Fruit fly (Drosophila melanogaster) whole organism, wandering third instar larva: Measurements from ENCODE around the gene bbg.

Experiments
- Abd-B ChIP-seq: fragments of >200 bp; optimal IDR thresholded peaks from 2 replicates; lab custom pipeline; 2017; ENCODE audit warnings: missing biosample characterization, missing genetic modification characterization
- CG32264 ChIP-seq: fragments of 200-800 bp; sonication (Bioruptor generic); optimal IDR thresholded peaks from 2 replicates; lab custom pipeline; 2016; ENCODE audit warnings: missing biosample characterization, missing genetic modification characterization
- CG9705 ChIP-seq: fragments of 200-800 bp; sonication (Bioruptor generic); optimal IDR thresholded peaks from 2 replicates; lab custom pipeline; 2018; ENCODE audit warnings: missing biosample characterization, mild to moderate bottlenecking, missing genetic modification characterization
- CrebA ChIP-seq: fragments of 200-800 bp; sonication (Bioruptor generic); optimal IDR thresholded peaks from 2 replicates; lab custom pipeline; 2016; ENCODE audit warnings: missing biosample characterization, mild to moderate bottlenecking, missing genetic modification characterization, borderline replicate concordance
- Dfd ChIP-seq: fragments of >200 bp; optimal IDR thresholded peaks from 2 replicates; lab custom pipeline; 2017; ENCODE audit warnings: missing biosample characterization, missing genetic modification characterization
- Dif ChIP-seq: fragments of 200-275, 200-300 bp; sonication (Bioruptor generic); optimal IDR thresholded peaks from 2 replicates; lab custom pipeline; 2018; ENCODE audit warnings: missing biosample characterization, missing genetic modification characterization; ENCODE audit not compliant: partially characterized antibody
- GATAd ChIP-seq: sonication (Bioruptor generic); optimal IDR thresholded peaks from 2 replicates; lab custom pipeline; 2016; ENCODE audit warnings: missing biosample characterization, missing genetic modification characterization
- HLH106 ChIP-seq: fragments of 200-800 bp; optimal IDR thresholded peaks from 3 replicates; lab custom pipeline; 2019; ENCODE audit warnings: missing biosample characterization, mild to moderate bottlenecking, missing genetic modification characterization, moderate library complexity
- Hnf4 ChIP-seq: fragments of 200-800 bp; sonication (Bioruptor generic); optimal IDR thresholded peaks from 2 replicates; lab custom pipeline; 2016; ENCODE audit warnings: missing biosample characterization, mild to moderate bottlenecking, missing genetic modification characterization
- Hr78 ChIP-seq: fragments of >200 bp; optimal IDR thresholded peaks from 2 replicates; lab custom pipeline; 2017; ENCODE audit warnings: missing biosample characterization, missing genetic modification characterization
- Hr83 ChIP-seq: fragments of 200-300 bp; sonication (Bioruptor generic); optimal IDR thresholded peaks from 2 replicates; lab custom pipeline; 2016; ENCODE audit warnings: missing biosample characterization, mild to moderate bottlenecking, missing genetic modification characterization, moderate library complexity; ENCODE audit not compliant: poor library complexity, severe bottlenecking
- Jra ChIP-seq: sonication (Bioruptor generic); optimal IDR thresholded peaks from 2 replicates; lab custom pipeline; 2016; ENCODE audit warnings: missing biosample characterization, missing genetic modification characterization
- Mio ChIP-seq: sonication (Bioruptor generic); optimal IDR thresholded peaks from 2 replicates; lab custom pipeline; 2016; ENCODE audit warnings: missing biosample characterization, missing genetic modification characterization
- Myc ChIP-seq: fragments of >200 bp; optimal IDR thresholded peaks from 2 replicates; lab custom pipeline; 2017
- N ChIP-seq: fragments of >200 bp; optimal IDR thresholded peaks from 2 replicates; lab custom pipeline; 2018; ENCODE audit warnings: missing biosample characterization, missing external identifiers, missing genetic modification characterization
- OdsH ChIP-seq: fragments of 200-800 bp; sonication (Bioruptor generic); optimal IDR thresholded peaks from 2 replicates; lab custom pipeline; 2016; ENCODE audit warnings: missing biosample characterization, mild to moderate bottlenecking, missing genetic modification characterization
- Rel ChIP-seq, 2 experiments: fragments of 200-800 bp; sonication (Bioruptor generic) in 1 of 2; optimal IDR thresholded peaks; 2 replicates in 1 of 2; 3 replicates in 1 of 2; lab custom pipeline; 2016 to 2019; ENCODE audit warnings: mild to moderate bottlenecking in 2 of 2, missing biosample characterization in 2 of 2, missing genetic modification characterization in 2 of 2, moderate library complexity in 1 of 2
- Sp1 ChIP-seq: fragments of 200-800 bp; sonication (Bioruptor generic); optimal IDR thresholded peaks from 3 replicates; lab custom pipeline; 2019; ENCODE audit warnings: missing biosample characterization, mild to moderate bottlenecking, missing genetic modification characterization, moderate library complexity
- Vsx2 ChIP-seq: fragments of 200-300, 225-300 bp; sonication (Bioruptor generic); optimal IDR thresholded peaks from 2 replicates; lab custom pipeline; 2018; ENCODE audit warnings: missing biosample characterization, missing genetic modification characterization; ENCODE audit not compliant: partially characterized antibody
- br ChIP-seq: fragments of 200-800 bp; sonication (Bioruptor generic); optimal IDR thresholded peaks from 2 replicates; lab custom pipeline; 2016; ENCODE audit warnings: missing biosample characterization, missing genetic modification characterization
- brk ChIP-seq: fragments of 200-800 bp; sonication (Bioruptor generic); optimal IDR thresholded peaks from 2 replicates; lab custom pipeline; 2016; ENCODE audit warnings: missing biosample characterization, mild to moderate bottlenecking, missing genetic modification characterization
- dl ChIP-seq, 2 experiments: fragments of 175-275, 200-275 bp in 1 of 2; fragments of 200-275 bp in 1 of 2; sonication (Bioruptor generic); optimal IDR thresholded peaks; lab custom pipeline; 2018; ENCODE audit warnings: mild to moderate bottlenecking in 2 of 2, missing biosample characterization in 2 of 2, missing genetic modification characterization in 2 of 2, moderate library complexity in 2 of 2; ENCODE audit not compliant: partially characterized antibody in 2 of 2, insufficient read depth in 1 of 2
- dmrt93B ChIP-seq: fragments of 200-800 bp; sonication (Bioruptor generic); optimal IDR thresholded peaks from 2 replicates; lab custom pipeline; 2018; ENCODE audit warnings: missing biosample characterization, mild to moderate bottlenecking, missing genetic modification characterization
- dsf ChIP-seq: sonication (Bioruptor generic); optimal IDR thresholded peaks from 2 replicates; lab custom pipeline; 2016; ENCODE audit warnings: missing biosample characterization, missing genetic modification characterization, borderline replicate concordance
- ey ChIP-seq: fragments of 200-800 bp; sonication (Bioruptor generic); optimal IDR thresholded peaks from 2 replicates; lab custom pipeline; 2016; ENCODE audit warnings: missing biosample characterization, missing genetic modification characterization
- foxo ChIP-seq, 2 experiments: fragments of 200-800 bp; sonication (Bioruptor generic); optimal IDR thresholded peaks; 2 replicates in 1 of 2; 3 replicates in 1 of 2; lab custom pipeline; 2016 to 2017; ENCODE audit warnings: missing biosample characterization in 2 of 2, missing genetic modification characterization in 2 of 2
- fru ChIP-seq: fragments of 200-800 bp; sonication (Bioruptor generic); optimal IDR thresholded peaks from 3 replicates; lab custom pipeline; 2016; ENCODE audit warnings: missing biosample characterization, mild to moderate bottlenecking, missing genetic modification characterization
- h ChIP-seq: fragments of 200-800 bp; sonication (Bioruptor generic); optimal IDR thresholded peaks from 3 replicates; lab custom pipeline; 2016; ENCODE audit warnings: missing biosample characterization, mild to moderate bottlenecking, missing genetic modification characterization
- jim ChIP-seq: fragments of 175-275, 200-325 bp; sonication (Bioruptor generic); optimal IDR thresholded peaks from 2 replicates; lab custom pipeline; 2016; ENCODE audit warnings: missing biosample characterization, mild to moderate bottlenecking, missing genetic modification characterization
- lola ChIP-seq: fragments of >200 bp; optimal IDR thresholded peaks from 2 replicates; lab custom pipeline; 2017; ENCODE audit warnings: missing biosample characterization, missing genetic modification characterization
- pan ChIP-seq: fragments of >200 bp; optimal IDR thresholded peaks from 2 replicates; lab custom pipeline; 2017
- psq ChIP-seq: fragments of 200-800 bp; sonication (Bioruptor generic); optimal IDR thresholded peaks from 3 replicates; lab custom pipeline; 2017; ENCODE audit warnings: missing biosample characterization, mild to moderate bottlenecking, missing genetic modification characterization, moderate library complexity
- rgr ChIP-seq: fragments of 200-800 bp; sonication (Bioruptor generic); optimal IDR thresholded peaks from 3 replicates; lab custom pipeline; 2016; ENCODE audit warnings: missing biosample characterization, mild to moderate bottlenecking, missing genetic modification characterization
- sage ChIP-seq: fragments of 200-800 bp; sonication (Bioruptor generic); optimal IDR thresholded peaks from 2 replicates; lab custom pipeline; 2016; ENCODE audit warnings: missing biosample characterization, mild to moderate bottlenecking, missing genetic modification characterization
- tai ChIP-seq: sonication (Bioruptor generic); optimal IDR thresholded peaks from 2 replicates; lab custom pipeline; 2016; ENCODE audit warnings: missing biosample characterization, missing genetic modification characterization
- usp ChIP-seq: fragments of >200 bp; optimal IDR thresholded peaks from 2 replicates; lab custom pipeline; 2017; ENCODE audit warnings: missing biosample characterization, missing genetic modification characterization
- woc ChIP-seq: sonication (Bioruptor generic); optimal IDR thresholded peaks from 2 replicates; lab custom pipeline; 2016; ENCODE audit warnings: missing biosample characterization, mild to moderate bottlenecking, missing genetic modification characterization

The bbg gene

DNA sequence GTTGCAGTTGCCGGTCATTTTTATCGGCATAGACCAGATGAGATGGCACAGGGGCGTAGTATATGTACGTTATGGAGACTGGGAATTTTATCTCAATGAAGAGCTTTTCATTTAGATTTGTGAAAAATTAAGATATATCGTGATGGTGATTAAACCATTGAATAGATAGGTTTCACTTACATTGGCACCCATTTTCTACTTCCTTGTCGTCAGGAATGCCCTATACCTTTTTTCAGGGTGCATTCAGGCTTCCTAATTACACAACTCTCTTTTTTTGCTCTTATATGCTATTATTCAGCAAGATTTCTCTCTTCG, 16.8 kb upstream of the bbg start:
- TF ChIP-seq h (peak; percentile 42), dsf (GFP tag; lab: Kevin White, UChicago) (no peak), ey (peak; percentile 55), Myc (lab: Kevin White, UChicago) (no peak), HLH106 (tag; lab: Kevin White, UChicago) (no peak), psq (GFP tag; lab: Kevin White, UChicago) (peak; percentile 10), Jra (GFP tag; lab: Kevin White, UChicago) (no peak), CG32264 (GFP tag; lab: Kevin White, UChicago) (no peak), Sp1 (peak; percentile 15), rgr (GFP tag; lab: Kevin White, UChicago) (peak; percentile 38), Mio (GFP tag; lab: Kevin White, UChicago) (no peak), CrebA (GFP tag; lab: Kevin White, UChicago) (no peak), Hnf4 (GFP tag; lab: Kevin White, UChicago) (no peak), Abd-B (GFP tag; lab: Kevin White, UChicago) (no peak), sage (no peak), fru (GFP tag; lab: Kevin White, UChicago) (peak; percentile 59), Dfd (GFP tag; lab: Kevin White, UChicago) (no peak), foxo (GFP tag; optimal IDR thresholded peaks at IDR 0.05; lab: Kevin White, UChicago) (peak in 1 of 2 experiments; percentile 61), Rel (GFP tag; optimal IDR thresholded peaks at IDR 0.05; lab: Kevin White, UChicago) (no peak), Rel (tag; optimal IDR thresholded peaks at IDR 0.05; lab: Kevin White, UChicago) (no peak), woc (GFP tag; lab: Kevin White, UChicago) (no peak), N (no peak), lola (no peak)

DNA sequence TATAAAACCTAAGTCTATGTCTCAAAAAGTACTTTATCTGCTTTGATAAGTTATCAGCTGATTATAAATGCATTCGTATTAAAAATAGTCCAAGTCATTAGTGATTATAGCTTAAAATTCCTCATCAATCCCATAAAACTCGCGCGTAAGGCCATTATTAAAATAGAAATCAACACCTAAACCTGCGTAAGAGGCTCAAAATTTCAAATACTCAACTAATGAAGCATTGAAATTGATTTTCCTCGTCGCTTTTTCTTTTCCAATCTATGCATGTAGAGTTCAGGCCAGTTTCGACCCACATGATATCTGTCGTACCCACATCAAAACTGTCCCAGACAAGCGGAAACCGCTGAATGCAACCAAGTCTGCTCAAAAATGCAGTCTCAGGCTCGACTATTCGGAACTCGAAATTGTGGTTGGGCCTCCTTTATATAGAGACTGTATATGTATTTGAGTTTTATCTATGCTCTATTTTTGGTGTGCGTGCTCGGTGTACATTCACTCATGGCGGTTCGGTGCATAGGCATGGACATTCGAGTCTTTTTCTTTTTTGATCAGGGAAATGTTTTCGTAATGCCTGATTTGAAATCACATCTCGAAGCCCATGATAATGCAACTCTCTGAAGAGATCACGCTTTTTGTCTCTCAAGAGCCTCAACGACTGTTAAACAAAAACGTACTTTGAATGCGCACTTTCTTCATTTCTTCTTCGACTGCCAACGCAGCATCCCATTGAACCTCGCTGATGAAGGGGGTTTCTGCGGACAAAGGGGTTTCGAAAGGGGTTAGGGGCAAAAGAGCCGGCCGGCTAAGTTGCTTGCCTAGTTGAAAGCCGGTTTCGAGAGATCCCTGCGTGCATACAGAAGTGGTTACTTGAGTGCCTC, 16.2 kb upstream of the bbg start:
- no peak for TF ChIP-seq Hr83 (GFP tag; lab: Kevin White, UChicago)
- TF ChIP-seq Hnf4 (GFP tag; lab: Kevin White, UChicago), result no peak
- no peak for TF ChIP-seq ey
- no peak for TF ChIP-seq fru (GFP tag; lab: Kevin White, UChicago)
- no peak for TF ChIP-seq GATAd
- no peak for TF ChIP-seq Rel (GFP tag; optimal IDR thresholded peaks at IDR 0.05; lab: Kevin White, UChicago)
- TF ChIP-seq Rel (tag; optimal IDR thresholded peaks at IDR 0.05; lab: Kevin White, UChicago), result no peak

DNA sequence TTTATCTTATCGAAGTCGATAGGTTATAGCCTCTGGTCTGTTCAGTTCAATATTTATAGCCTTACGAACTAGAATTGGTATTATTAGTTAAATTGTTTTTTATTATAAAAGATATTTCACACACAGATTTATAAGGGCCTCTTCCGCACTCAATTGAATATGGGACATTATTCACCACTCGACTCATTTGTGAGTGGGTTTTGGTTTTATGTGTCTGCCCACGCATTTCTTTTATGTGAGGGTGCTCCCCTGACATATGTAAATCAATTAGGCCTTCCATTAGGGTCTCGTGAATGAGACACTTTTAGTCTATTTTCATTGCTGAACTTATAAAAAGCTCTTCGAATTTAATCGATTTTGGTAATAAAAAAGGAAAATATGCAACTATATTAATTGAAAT, 15.5 kb upstream of the bbg start:
- TF ChIP-seq lola (no peak), rgr (GFP tag; lab: Kevin White, UChicago) (no peak), HLH106 (tag; lab: Kevin White, UChicago) (no peak), br (GFP tag; lab: Kevin White, UChicago) (no peak), psq (GFP tag; lab: Kevin White, UChicago) (no peak), GATAd (no peak), Hnf4 (GFP tag; lab: Kevin White, UChicago) (no peak), N (no peak), Jra (GFP tag; lab: Kevin White, UChicago) (no peak), CG9705 (no peak), OdsH (GFP tag; lab: Kevin White, UChicago) (no peak)

DNA sequence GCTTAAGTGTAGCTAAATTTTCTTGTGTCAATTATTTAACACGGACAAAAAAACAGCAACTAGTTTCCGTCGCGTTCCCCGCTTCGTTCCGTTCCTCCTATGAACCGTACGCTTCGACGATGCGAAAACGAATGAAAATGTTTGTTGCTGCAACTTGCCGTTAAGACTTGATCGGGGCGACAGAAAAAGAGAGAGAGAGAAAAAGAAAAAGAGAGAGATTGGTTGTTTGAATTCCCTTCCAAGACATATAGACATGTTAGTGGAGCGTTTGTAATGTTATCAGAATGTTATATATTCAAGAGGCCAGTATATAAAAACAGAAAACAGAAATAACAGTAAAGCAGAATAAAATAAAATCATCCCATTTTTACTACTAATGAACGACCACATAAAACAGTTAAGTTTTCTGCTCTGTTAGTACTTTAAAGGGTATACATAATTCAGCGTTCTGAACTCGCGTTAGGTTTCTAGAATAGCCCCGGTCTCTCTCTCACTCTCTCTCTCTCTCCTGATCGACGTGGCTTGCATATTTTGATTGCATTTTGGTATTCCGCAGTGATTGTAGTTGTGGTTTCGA, 14.9 kb upstream of the bbg start, which contains the start of gene Gbs-70E:
TSS of gene Gbs-70E (minus strand) at position 137 of the 577 bp plus-strand sequence.
- TF ChIP-seq dsf (GFP tag; lab: Kevin White, UChicago), result peak; percentile 76
- peak; percentile 94 for TF ChIP-seq brk
- peak; percentile 69 for TF ChIP-seq sage
- peak; percentile 71 for TF ChIP-seq Rel (GFP tag; optimal IDR thresholded peaks at IDR 0.05; lab: Kevin White, UChicago)
- peak; percentile 85 for TF ChIP-seq Rel (tag; optimal IDR thresholded peaks at IDR 0.05; lab: Kevin White, UChicago)
- peak; percentile 97 for TF ChIP-seq h
- no peak for TF ChIP-seq lola
- TF ChIP-seq Jra (GFP tag; lab: Kevin White, UChicago), result peak; percentile 94
- TF ChIP-seq Vsx2 (GFP tag; lab: Kevin White, UChicago), result peak; percentile 51
- no peak for TF ChIP-seq N
- TF ChIP-seq usp (GFP tag; lab: Kevin White, UChicago), result no peak
- TF ChIP-seq dl (GFP tag; optimal IDR thresholded peaks at IDR 0.05; lab: Kevin White, UChicago; ENCODE audit: insufficient read depth in 1 of 2, partially characterized antibody in 2 of 2), result peak in 1 of 2 experiments; percentile 44
- TF ChIP-seq jim, result no peak
- no peak for TF ChIP-seq Hr78 (GFP tag; lab: Kevin White, UChicago)
- TF ChIP-seq CG32264 (GFP tag; lab: Kevin White, UChicago), result peak; percentile 81
- peak; percentile 9 for TF ChIP-seq GATAd
- peak; percentile 78 for TF ChIP-seq tai (GFP tag; lab: Kevin White, UChicago)
- TF ChIP-seq CG9705, result peak; percentile 87
- TF ChIP-seq Abd-B (GFP tag; lab: Kevin White, UChicago), result no peak
- TF ChIP-seq HLH106 (tag; lab: Kevin White, UChicago), result peak; percentile 94
- TF ChIP-seq br (GFP tag; lab: Kevin White, UChicago), result peak; percentile 95
- peak; percentile 92 for TF ChIP-seq psq (GFP tag; lab: Kevin White, UChicago)
- no peak for TF ChIP-seq pan (lab: Kevin White, UChicago)
- TF ChIP-seq woc (GFP tag; lab: Kevin White, UChicago), result peak; percentile 99
- peak; percentile 55 for TF ChIP-seq Dif (GFP tag; lab: Kevin White, UChicago)
- TF ChIP-seq Hnf4 (GFP tag; lab: Kevin White, UChicago), result peak; percentile 95
- TF ChIP-seq OdsH (GFP tag; lab: Kevin White, UChicago), result peak; percentile 97
- peak; percentile 76 for TF ChIP-seq dmrt93B (GFP tag; lab: Kevin White, UChicago)
- TF ChIP-seq Sp1, result peak; percentile 96
- peak; percentile 97 for TF ChIP-seq fru (GFP tag; lab: Kevin White, UChicago)
- TF ChIP-seq Mio (GFP tag; lab: Kevin White, UChicago), result peak; percentile 44
